Worm (Caenorhabditis elegans) whole organism, L2 larva: Measurements from ENCODE around the gene par-5.

Experiments
- ZK546.5 ChIP-seq: sonication (generic microtip); optimal IDR thresholded peaks from 2 replicates; lab custom pipeline; 2017; ENCODE audit warnings: missing biosample characterization, missing genetic modification characterization
- ama-1 ChIP-seq: fragments of 150-350 bp; optimal IDR thresholded peaks from 2 replicates; lab custom pipeline; 2018; ENCODE audit warnings: inconsistent platforms
- blmp-1 ChIP-seq: sonication (generic microtip); optimal IDR thresholded peaks from 2 replicates; lab custom pipeline; 2017; ENCODE audit warnings: missing genetic modification characterization, mild to moderate bottlenecking, missing compliant biosample characterization, antibody characterized with exemption, moderate library complexity; ENCODE audit not compliant: insufficient read depth
- lin-13 ChIP-seq: fragments of 150-350 bp; optimal IDR thresholded peaks from 2 replicates; lab custom pipeline; 2014; ENCODE audit warnings: missing biosample characterization, missing genetic modification reagents, missing genetic modification characterization
- nhr-11 ChIP-seq: fragments of 150-350 bp; optimal IDR thresholded peaks from 2 replicates; lab custom pipeline; 2014; ENCODE audit warnings: missing biosample characterization, missing genetic modification characterization
- nhr-77 ChIP-seq: fragments of 150-350 bp; optimal IDR thresholded peaks from 2 replicates; lab custom pipeline; 2014; ENCODE audit warnings: missing biosample characterization, missing genetic modification characterization

ce11 chrIV:11779028-11779427, 42.7 kb downstream of the par-5 start, which contains the start of gene lpr-2:
- TF ChIP-seq nhr-11 (tag; lab: Kevin White, UChicago) (no peak), ama-1 (lab: Kevin White, UChicago) (no peak), lin-13 (GFP tag; lab: Kevin White, UChicago) (no peak), blmp-1 (tag; lab: Kevin White, UChicago) (no peak), nhr-77 (tag; lab: Kevin White, UChicago) (no peak), ZK546.5 (tag; lab: Kevin White, UChicago) (no peak)
